Comparison of ENCODE assay signal across 3 fruit fly cellular contexts in the genomic region with DNA sequence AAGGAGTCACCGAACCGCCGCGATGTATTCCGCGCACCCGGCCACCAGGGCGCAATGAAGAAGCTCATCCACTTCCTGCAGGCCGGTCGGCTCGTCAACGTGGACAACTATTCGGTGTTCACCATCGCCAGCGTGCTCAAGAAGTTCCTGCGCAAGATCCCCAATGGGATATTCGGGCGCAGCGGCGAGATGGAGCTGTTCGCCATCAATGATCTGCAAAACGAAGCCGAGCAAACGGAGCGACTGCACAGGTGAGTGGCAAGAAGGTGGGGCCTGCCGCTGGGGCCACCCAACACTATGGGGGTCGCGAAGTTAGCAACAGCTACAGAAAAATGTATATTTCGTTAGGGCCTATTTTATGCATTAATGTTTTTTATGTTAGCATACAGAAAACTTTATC.
A peak's percentile ranks its signal among the peaks of the same experiment; 100 is the strongest.
TF ChIP-seq lines count a peak whose summit lies in the region.

No protein-coding gene starts in this region.

- TF ChIP-seq CTCF in whole organism, embryonic (GFP tag; optimal IDR thresholded peaks at IDR 0.05; lab: Kevin White, UChicago): no peak

TF ChIP-seq in whole organism, embryonic, 481 proteins besides CTCF, POLR2A, EP300 and RAD21 (continues in another document):
- TF ChIP-seq CG3407 (GFP tag; optimal IDR thresholded peaks at IDR 0.05; lab: Kevin White, UChicago): no peak
- no peak for TF ChIP-seq crol (GFP tag; IDR thresholded peaks at IDR 0.05; lab: Robert Waterston, UW)
- TF ChIP-seq Fer3 (tag; optimal IDR thresholded peaks at IDR 0.05; lab: Kevin White, UChicago): no peak
- no peak for TF ChIP-seq tap (tag; optimal IDR thresholded peaks at IDR 0.05; lab: Kevin White, UChicago)
- TF ChIP-seq CG17829 (tag; optimal IDR thresholded peaks at IDR 0.05; lab: Kevin White, UChicago): no peak
- no peak for TF ChIP-seq CG6683 (GFP tag; optimal IDR thresholded peaks at IDR 0.05; lab: Kevin White, UChicago)
- 0 out of 2 replicates have a peak, but pooled peaks have one; percentile 25 for TF ChIP-seq Ptx1 (GFP tag; IDR thresholded peaks at IDR 0.05; lab: Robert Waterston, UW)
- TF ChIP-seq Taf1 (GFP tag; IDR thresholded peaks at IDR 0.05; lab: Robert Waterston, UW): no peak
- TF ChIP-seq Hr78 (GFP tag; optimal IDR thresholded peaks at IDR 0.05; lab: Kevin White, UChicago): no peak
- TF ChIP-seq Ets97D (GFP tag; optimal IDR thresholded peaks at IDR 0.05; lab: Kevin White, UChicago): no peak
- no peak for TF ChIP-seq Atf-2 (GFP tag; optimal IDR thresholded peaks at IDR 0.05; lab: Kevin White, UChicago)
- TF ChIP-seq CG4360 (GFP tag; IDR thresholded peaks at IDR 0.05; lab: Robert Waterston, UW): 0 out of 2 replicates have a peak, but pooled peaks have one; percentile 10
- TF ChIP-seq CG11247 (GFP tag; IDR thresholded peaks at IDR 0.05; lab: Robert Waterston, UW): no peak
- no peak for TF ChIP-seq Dbx (GFP tag; IDR thresholded peaks at IDR 0.05; lab: Robert Waterston, UW)
- TF ChIP-seq CG10565 (GFP tag; optimal IDR thresholded peaks at IDR 0.05; lab: Kevin White, UChicago): no peak
- TF ChIP-seq Hmx (GFP tag; optimal IDR thresholded peaks at IDR 0.05; lab: Kevin White, UChicago): no peak
- no peak for TF ChIP-seq CG3281 (GFP tag; optimal IDR thresholded peaks at IDR 0.05; lab: Kevin White, UChicago)
- TF ChIP-seq CG12744 (GFP tag; optimal IDR thresholded peaks at IDR 0.05; lab: Kevin White, UChicago): no peak
- peak; percentile 24; the same call in 1 of the 3 replicates for TF ChIP-seq CG11456 (GFP tag; IDR thresholded peaks at IDR 0.05; lab: Robert Waterston, UW)
- 0 out of 3 replicates have a peak, but pooled peaks have one; percentile 1 for TF ChIP-seq CG6791 (GFP tag; IDR thresholded peaks at IDR 0.05; lab: Robert Waterston, UW; ENCODE audit: partially characterized antibody)
- no peak for TF ChIP-seq tll (GFP tag; optimal IDR thresholded peaks at IDR 0.05; lab: Kevin White, UChicago)
- no peak for TF ChIP-seq jing (GFP tag; optimal IDR thresholded peaks at IDR 0.05; lab: Kevin White, UChicago)
- 0 out of 2 replicates have a peak, but pooled peaks have one; percentile 16 for TF ChIP-seq CG32532 (GFP tag; IDR thresholded peaks at IDR 0.05; lab: Robert Waterston, UW)
- TF ChIP-seq CG5953 (GFP tag; IDR thresholded peaks at IDR 0.05; lab: Robert Waterston, UW): no peak
- no peak for TF ChIP-seq CG12391 (tag; optimal IDR thresholded peaks at IDR 0.05; lab: Kevin White, UChicago)
- TF ChIP-seq zf30C (GFP tag; optimal IDR thresholded peaks at IDR 0.05; lab: Kevin White, UChicago): no peak
- TF ChIP-seq exex (tag; optimal IDR thresholded peaks at IDR 0.05; lab: Kevin White, UChicago): no peak
- no peak for TF ChIP-seq Oaz (GFP tag; IDR thresholded peaks at IDR 0.05; lab: Robert Waterston, UW)
- TF ChIP-seq gcm2 (GFP tag; optimal IDR thresholded peaks at IDR 0.05; lab: Kevin White, UChicago): no peak

TF ChIP-seq in whole organism, prepupa, 60 proteins besides CTCF, POLR2A, EP300 and RAD21:
- TF ChIP-seq topi (GFP tag; optimal IDR thresholded peaks at IDR 0.05; lab: Kevin White, UChicago): no peak
- no peak for TF ChIP-seq CG3919 (GFP tag; optimal IDR thresholded peaks at IDR 0.05; lab: Kevin White, UChicago)
- TF ChIP-seq achi (GFP tag; optimal IDR thresholded peaks at IDR 0.05; lab: Kevin White, UChicago): no peak
- no peak for TF ChIP-seq CG8319 (GFP tag; optimal IDR thresholded peaks at IDR 0.05; lab: Kevin White, UChicago)
- peak; percentile 32 for TF ChIP-seq CG32006 (GFP tag; optimal IDR thresholded peaks at IDR 0.05; lab: Kevin White, UChicago)
- peak; percentile 25; the same call in 1 of the 3 replicates for TF ChIP-seq CG6163 (GFP tag; IDR thresholded peaks at IDR 0.05; lab: Robert Waterston, UW)
- peak; percentile 3 for TF ChIP-seq Hr4 (GFP tag; optimal IDR thresholded peaks at IDR 0.05; lab: Kevin White, UChicago)
- no peak for TF ChIP-seq CG6276 (GFP tag; optimal IDR thresholded peaks at IDR 0.05; lab: Kevin White, UChicago)
- TF ChIP-seq CG8119 (GFP tag; IDR thresholded peaks at IDR 0.05; lab: Robert Waterston, UW): no peak
- no peak for TF ChIP-seq CG6808 (GFP tag; optimal IDR thresholded peaks at IDR 0.05; lab: Kevin White, UChicago)
- TF ChIP-seq OdsH (GFP tag; optimal IDR thresholded peaks at IDR 0.05; lab: Kevin White, UChicago): peak; percentile 21
- TF ChIP-seq eg (GFP tag; IDR thresholded peaks at IDR 0.05; lab: Robert Waterston, UW): peak; percentile 32; the same call in 1 of the 3 replicates
TF ChIP-seq in whole organism, prepupa: peak in this region for 5.

TF ChIP-seq in whole organism, pupa, 21 proteins besides CTCF, POLR2A, EP300 and RAD21:
- TF ChIP-seq CG4496 (GFP tag; IDR thresholded peaks at IDR 0.05; lab: Robert Waterston, UW) (peak; percentile 60; the same call in 2 of the 3 replicates), CG32121 (GFP tag; IDR thresholded peaks at IDR 0.05; lab: Robert Waterston, UW) (0 out of 2 replicates have a peak, but pooled peaks have one; percentile 31), CG13204 (GFP tag; optimal IDR thresholded peaks at IDR 0.05; lab: Kevin White, UChicago) (no peak), Ets98B (GFP tag; IDR thresholded peaks at IDR 0.05; lab: Robert Waterston, UW) (peak; percentile 39), CG14655 (GFP tag; optimal IDR thresholded peaks at IDR 0.05; lab: Kevin White, UChicago) (peak; percentile 7)
